Worm (Caenorhabditis elegans) whole organism, L3 larva: ENCODE data around the gene F21E9.2.

ENCODE experiments used
- R02D3.7 ChIP-seq: fragments of 150-350 bp; optimal IDR thresholded peaks from 2 replicates; lab custom pipeline; 2014; ENCODE audit warnings: missing biosample characterization, missing genetic modification characterization
- elt-1 ChIP-seq: fragments of 150-350 bp; optimal IDR thresholded peaks from 2 replicates; lab custom pipeline; 2014; ENCODE audit warnings: missing biosample characterization, missing genetic modification characterization
- nhr-28 ChIP-seq: fragments of 150-350 bp; optimal IDR thresholded peaks from 2 replicates; lab custom pipeline; 2014; ENCODE audit warnings: missing biosample characterization, missing genetic modification characterization
- pha-4 ChIP-seq: fragments of 150-350 bp; optimal IDR thresholded peaks from 2 replicates; lab custom pipeline; 2014; ENCODE audit warnings: missing biosample characterization, missing genetic modification reagents, missing genetic modification characterization

- TF ChIP-seq nhr-28 (tag; lab: Kevin White, UChicago) (no peak), pha-4 (no peak), elt-1 (no peak), R02D3.7 (no peak)
These were observed 2.5 kb downstream of the F21E9.2 start for ce11 chrX:1327201-1327600.
